Worm (Caenorhabditis elegans) whole organism, late embryonic: ENCODE measurements around the gene atat-2.

Experiments
- ama-1 ChIP-seq: fragments of 150-350 bp; optimal IDR thresholded peaks from 2 replicates; lab custom pipeline; 2014
- elt-2 ChIP-seq: sonication (generic microtip); optimal IDR thresholded peaks from 2 replicates; lab custom pipeline; 2016; ENCODE audit warnings: missing genetic modification reagents, missing genetic modification characterization, missing compliant biosample characterization
- ets-4 ChIP-seq: sonication (generic microtip); optimal IDR thresholded peaks from 2 replicates; lab custom pipeline; 2016; ENCODE audit warnings: missing genetic modification characterization, missing compliant biosample characterization
- mec-3 ChIP-seq: sonication (generic microtip); optimal IDR thresholded peaks from 2 replicates; lab custom pipeline; 2016; ENCODE audit warnings: borderline replicate concordance, missing genetic modification characterization, missing compliant biosample characterization
- nhr-11 ChIP-seq: fragments of 150-350 bp; optimal IDR thresholded peaks from 2 replicates; lab custom pipeline; 2014; ENCODE audit warnings: missing biosample characterization, missing genetic modification characterization
- nhr-232 ChIP-seq: sonication (generic microtip); optimal IDR thresholded peaks from 2 replicates; lab custom pipeline; 2016; ENCODE audit warnings: missing genetic modification characterization, missing compliant biosample characterization
- pax-1 ChIP-seq: fragments of 150-350 bp; optimal IDR thresholded peaks from 2 replicates; lab custom pipeline; 2014; ENCODE audit warnings: missing biosample characterization, missing genetic modification characterization
- pha-4 ChIP-seq: fragments of 150-350 bp; optimal IDR thresholded peaks from 2 replicates; lab custom pipeline; 2018; ENCODE audit warnings: missing biosample characterization, missing genetic modification reagents, missing genetic modification characterization
- pqm-1 ChIP-seq: sonication (generic microtip); optimal IDR thresholded peaks from 2 replicates; lab custom pipeline; 2016; ENCODE audit warnings: missing genetic modification characterization, missing compliant biosample characterization
- rnt-1 ChIP-seq: sonication (generic microtip); optimal IDR thresholded peaks from 2 replicates; lab custom pipeline; 2016; ENCODE audit warnings: missing genetic modification characterization, missing compliant biosample characterization
- unc-55 ChIP-seq: sonication (generic microtip); optimal IDR thresholded peaks from 2 replicates; lab custom pipeline; 2017; ENCODE audit warnings: missing biosample characterization, missing genetic modification reagents, missing genetic modification characterization

ce11 chrX:5901499-5901898 lies 52.6 kb downstream of the atat-2 start:
- TF ChIP-seq pqm-1 (no peak), unc-55 (no peak), nhr-11 (no peak), ama-1 (no peak), rnt-1 (tag; lab: Kevin White, UChicago) (no peak), nhr-232 (tag; lab: Kevin White, UChicago) (no peak), ets-4 (tag; lab: Kevin White, UChicago) (no peak), elt-2 (tag; lab: Kevin White, UChicago) (no peak), pha-4 (tag; lab: Kevin White, UChicago) (no peak), mec-3 (no peak), pax-1 (no peak)
